Fruit fly (Drosophila melanogaster) whole organism, pupa: Measurements from ENCODE around the gene LKRSDH.

Experiments used
- CG12605 ChIP-seq: fragments of 200-800 bp; sonication (Bioruptor generic); IDR thresholded peaks from 2 replicates; pipeline ENCODE4 v1.3.6; 2022; ENCODE audit warnings: missing biosample characterization, missing genetic modification characterization
- CG13204 ChIP-seq: fragments of 200-800 bp; sonication (Bioruptor generic); optimal IDR thresholded peaks from 2 replicates; lab custom pipeline; 2018; ENCODE audit warnings: missing biosample characterization, mild to moderate bottlenecking, missing genetic modification characterization, moderate library complexity
- CG14655 ChIP-seq: fragments of 200-800 bp; sonication (Bioruptor generic); optimal IDR thresholded peaks from 3 replicates; lab custom pipeline; 2017; ENCODE audit warnings: mild to moderate bottlenecking, missing biosample characterization, missing genetic modification reagents, missing genetic modification characterization
- CG15710 ChIP-seq: fragments of 200-800 bp; sonication (Bioruptor generic); optimal IDR thresholded peaks from 2 replicates; lab custom pipeline; 2018; ENCODE audit warnings: missing biosample characterization, mild to moderate bottlenecking, missing genetic modification characterization, moderate library complexity
- CG17806 ChIP-seq: fragments of 200-800 bp; sonication (Bioruptor generic); optimal IDR thresholded peaks from 2 replicates; lab custom pipeline; 2018; ENCODE audit warnings: missing biosample characterization, mild to moderate bottlenecking, missing genetic modification characterization, moderate library complexity
- CG32121 ChIP-seq: fragments of 200-800 bp; sonication (Bioruptor generic); IDR thresholded peaks from 2 replicates; pipeline ENCODE4 v1.3.6; 2022; ENCODE audit warnings: missing biosample characterization, missing genetic modification characterization
- CG34367 ChIP-seq: fragments of 200-800 bp; sonication (Bioruptor generic); optimal IDR thresholded peaks from 2 replicates; lab custom pipeline; 2018; ENCODE audit warnings: missing biosample characterization, mild to moderate bottlenecking, missing genetic modification characterization
- CG4496 ChIP-seq: fragments of 200-800 bp; sonication (Bioruptor generic); IDR thresholded peaks from 3 replicates; pipeline ENCODE4 v1.3.6; 2022; ENCODE audit warnings: missing biosample characterization, missing genetic modification characterization
- CG8159 ChIP-seq: fragments of 200-800 bp; sonication (Bioruptor generic); optimal IDR thresholded peaks from 3 replicates; lab custom pipeline; 2018; ENCODE audit warnings: missing biosample characterization, mild to moderate bottlenecking, missing genetic modification characterization, moderate library complexity
- CG8301 ChIP-seq: fragments of 200-800 bp; sonication (Bioruptor generic); optimal IDR thresholded peaks from 2 replicates; lab custom pipeline; 2018; ENCODE audit warnings: missing biosample characterization, mild to moderate bottlenecking, missing genetic modification characterization
- CG9948 ChIP-seq: fragments of 200-800 bp; sonication (Bioruptor generic); optimal IDR thresholded peaks from 2 replicates; lab custom pipeline; 2018; ENCODE audit warnings: missing biosample characterization, mild to moderate bottlenecking, missing genetic modification characterization, moderate library complexity
- D1 ChIP-seq: fragments of 200-800 bp; sonication (Bioruptor generic); optimal IDR thresholded peaks from 2 replicates; lab custom pipeline; 2018; ENCODE audit warnings: missing biosample characterization, mild to moderate bottlenecking, missing genetic modification characterization, moderate library complexity
- EcR ChIP-seq: fragments of 200-800 bp; sonication (Bioruptor generic); optimal IDR thresholded peaks from 3 replicates; lab custom pipeline; 2019; ENCODE audit warnings: missing biosample characterization, missing genetic modification characterization, mild to moderate bottlenecking, moderate library complexity, missing genetic modification reagents
- Ets98B ChIP-seq: fragments of 200-800 bp; sonication (Bioruptor generic); IDR thresholded peaks from 2 replicates; pipeline ENCODE4 v1.3.6; 2022; ENCODE audit warnings: missing biosample characterization, missing genetic modification characterization
- Pif1A ChIP-seq: fragments of 200-800 bp; sonication (Bioruptor generic); optimal IDR thresholded peaks from 3 replicates; lab custom pipeline; 2016; ENCODE audit warnings: missing biosample characterization, missing genetic modification characterization
- Pif1B ChIP-seq: fragments of 200-800 bp; sonication (Bioruptor generic); optimal IDR thresholded peaks from 3 replicates; lab custom pipeline; 2016; ENCODE audit warnings: missing biosample characterization, missing genetic modification characterization
- Snoo ChIP-seq: fragments of 200-800 bp; sonication (Bioruptor generic); optimal IDR thresholded peaks from 3 replicates; lab custom pipeline; 2017; ENCODE audit warnings: missing biosample characterization, mild to moderate bottlenecking, missing genetic modification characterization, inconsistent platforms
- fd96Ca ChIP-seq: fragments of 200-800 bp; sonication (Bioruptor generic); IDR thresholded peaks from 3 replicates; pipeline ENCODE4 v1.3.6; 2022; ENCODE audit warnings: missing biosample characterization, missing genetic modification characterization
- gl ChIP-seq: fragments of 200-800 bp; sonication (Bioruptor generic); optimal IDR thresholded peaks from 2 replicates; lab custom pipeline; 2018; ENCODE audit warnings: missing biosample characterization, mild to moderate bottlenecking, missing genetic modification characterization
- rn ChIP-seq: fragments of 200-800 bp; sonication (Bioruptor generic); IDR thresholded peaks from 2 replicates; pipeline ENCODE4 v1.3.6; 2022; ENCODE audit warnings: missing biosample characterization, missing genetic modification characterization

LKRSDH gene

DNA sequence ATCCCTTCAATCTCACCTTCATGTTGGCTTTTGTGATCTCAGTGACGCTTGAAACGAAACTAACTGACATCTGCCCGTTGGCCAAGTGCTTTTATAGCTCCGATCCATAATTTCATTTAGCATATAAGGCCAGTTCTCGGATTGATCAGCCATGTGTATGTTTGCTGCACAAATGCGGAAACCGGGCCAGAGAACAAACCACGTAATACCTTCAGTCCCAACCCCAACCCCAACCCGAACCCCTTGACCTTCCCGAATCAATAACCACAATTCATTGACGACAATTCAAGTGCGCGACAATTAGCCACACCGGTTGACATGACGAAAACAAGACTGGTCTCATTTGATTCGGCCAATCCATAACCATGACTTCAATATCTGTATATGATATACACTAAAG lies 42.7 kb downstream of the LKRSDH start, which contains the start of gene CG7203:
CG7203 (minus strand) TSS at position 101 of the 400 bp plus-strand sequence.
- no peak for TF ChIP-seq CG17806 (tag; lab: Kevin White, UChicago)

DNA sequence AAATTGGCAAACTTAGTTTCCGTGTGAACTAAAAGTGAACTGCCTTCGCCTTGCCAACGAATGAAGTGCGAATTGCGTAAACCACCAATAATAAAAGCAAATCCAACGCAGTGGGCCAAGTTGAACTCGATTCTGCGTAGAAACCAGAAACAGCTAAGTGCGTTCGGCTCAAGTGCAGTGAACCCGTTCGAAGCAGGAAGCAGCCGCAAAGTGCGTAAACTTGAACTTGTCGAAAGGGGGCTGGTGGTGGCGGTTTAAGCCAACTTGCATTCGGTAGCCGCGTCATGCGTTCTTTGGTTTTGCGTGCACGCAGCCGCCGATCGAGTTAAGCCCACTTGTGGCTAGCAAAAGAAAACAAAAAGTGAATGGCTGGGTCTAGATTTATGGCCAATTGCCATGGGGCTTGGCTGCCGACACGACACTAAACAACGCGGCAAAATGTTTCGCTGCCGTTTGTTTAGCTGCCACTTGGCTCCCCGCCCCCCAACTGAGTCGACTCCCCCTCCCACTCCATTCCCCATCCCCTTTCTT lies 45.1 kb downstream of the LKRSDH start:
- TF ChIP-seq CG13204 (GFP tag; lab: Kevin White, UChicago) = peak; percentile 17
- no peak for TF ChIP-seq gl
- 0 out of 3 replicates have a peak, but pooled peaks have one; percentile 20 for TF ChIP-seq fd96Ca (GFP tag; lab: Robert Waterston, UW)
- 0 out of 3 replicates have a peak, but pooled peaks have one; percentile 40 for TF ChIP-seq CG4496 (GFP tag; lab: Robert Waterston, UW)
- TF ChIP-seq EcR (GFP tag; lab: Kevin White, UChicago) = peak; percentile 95

DNA sequence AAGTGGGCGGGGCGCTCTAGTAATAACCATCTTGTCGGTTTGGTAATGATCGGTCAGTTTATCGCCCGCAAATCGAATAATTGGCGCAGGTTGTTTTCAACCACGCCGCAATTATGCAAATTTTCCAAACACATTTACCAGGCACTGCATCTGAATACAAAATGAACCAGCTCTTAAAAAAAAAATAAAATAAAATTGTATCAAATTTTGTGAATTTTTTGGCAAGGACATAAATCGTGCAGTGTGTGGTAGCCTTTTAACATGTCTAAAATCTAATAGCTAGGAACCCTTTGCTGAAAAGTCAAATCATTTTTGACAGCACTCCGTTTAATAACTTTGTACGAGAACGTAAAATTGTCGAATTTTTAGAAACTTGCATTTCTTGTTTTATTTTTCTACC lies 48.8 kb downstream of the LKRSDH start, which contains the start of gene ATPsynGL:
ATPsynGL (plus strand) TSS at position 301 of the 400 bp plus-strand sequence.
- TF ChIP-seq CG34367 (no peak), Snoo (tag; lab: Kevin White, UChicago) (no peak), Ets98B (GFP tag; lab: Robert Waterston, UW) (no peak), CG12605 (no peak), EcR (GFP tag; lab: Kevin White, UChicago) (no peak), CG8159 (tag; lab: Kevin White, UChicago) (no peak), CG8301 (tag; lab: Kevin White, UChicago) (no peak), CG15710 (no peak), Pif1A (GFP tag; lab: Kevin White, UChicago) (no peak), D1 (tag; lab: Kevin White, UChicago) (no peak)
- TF ChIP-seq, all 21 proteins: peak for 0

DNA sequence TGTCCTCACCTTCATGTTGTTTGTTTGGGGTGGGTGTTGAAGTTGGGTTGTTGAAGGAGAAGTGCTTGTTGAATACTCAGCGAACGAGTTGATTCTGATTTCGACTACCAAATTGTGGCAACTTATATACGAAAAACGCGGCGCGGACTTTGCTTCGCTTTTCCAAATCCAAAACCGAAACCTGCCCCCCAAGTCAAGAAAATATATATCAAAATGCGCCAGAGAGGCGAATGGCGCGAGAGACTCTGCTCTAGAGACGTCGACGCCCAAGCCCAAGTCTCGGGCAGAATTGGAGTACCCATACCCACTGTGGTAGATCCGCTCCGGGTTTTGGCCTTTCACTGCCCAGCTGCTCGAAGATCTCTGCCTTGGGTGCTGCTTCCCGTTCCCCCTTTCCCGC lies 51.0 kb downstream of the LKRSDH start, which contains the start of gene CG7214:
CG7214 (minus strand) TSS at position 101 of the 400 bp plus-strand sequence.
- TF ChIP-seq CG32121 (no peak), Ets98B (GFP tag; lab: Robert Waterston, UW) (no peak), CG14655 (GFP tag; lab: Kevin White, UChicago) (no peak), D1 (tag; lab: Kevin White, UChicago) (no peak), CG17806 (tag; lab: Kevin White, UChicago) (no peak), rn (GFP tag; lab: Robert Waterston, UW) (no peak), CG15710 (no peak), CG12605 (no peak), Pif1A (GFP tag; lab: Kevin White, UChicago) (no peak), CG4496 (GFP tag; lab: Robert Waterston, UW) (no peak), CG34367 (no peak), CG9948 (no peak), CG13204 (GFP tag; lab: Kevin White, UChicago) (no peak)
- TF ChIP-seq, all 21 proteins: peak for 0

DNA sequence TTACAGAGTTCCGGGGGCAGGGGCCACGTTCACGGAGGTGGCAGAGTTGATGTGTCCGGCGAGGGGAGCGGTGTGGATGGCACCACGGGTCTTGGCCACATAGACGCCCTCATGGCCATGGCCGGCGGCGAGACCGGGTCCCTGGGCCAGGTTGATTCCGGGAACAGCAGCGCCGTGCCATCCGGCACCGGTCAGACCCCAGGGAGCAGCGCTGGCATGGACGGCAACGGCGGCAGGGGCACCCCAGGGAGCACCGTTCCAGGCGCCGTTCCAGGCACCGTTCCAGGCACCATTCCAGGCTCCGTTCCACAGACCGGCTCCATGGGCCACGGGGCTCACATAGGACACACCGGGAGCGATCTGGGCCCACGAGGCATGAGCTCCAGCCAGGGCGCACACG lies 51.6 kb downstream of the LKRSDH start:
- TF ChIP-seq rn (GFP tag; lab: Robert Waterston, UW) = peak; percentile 26; the same call in 1 of the 2 replicates
- no peak for TF ChIP-seq EcR (GFP tag; lab: Kevin White, UChicago)
- no peak for TF ChIP-seq CG4496 (GFP tag; lab: Robert Waterston, UW)

DNA sequence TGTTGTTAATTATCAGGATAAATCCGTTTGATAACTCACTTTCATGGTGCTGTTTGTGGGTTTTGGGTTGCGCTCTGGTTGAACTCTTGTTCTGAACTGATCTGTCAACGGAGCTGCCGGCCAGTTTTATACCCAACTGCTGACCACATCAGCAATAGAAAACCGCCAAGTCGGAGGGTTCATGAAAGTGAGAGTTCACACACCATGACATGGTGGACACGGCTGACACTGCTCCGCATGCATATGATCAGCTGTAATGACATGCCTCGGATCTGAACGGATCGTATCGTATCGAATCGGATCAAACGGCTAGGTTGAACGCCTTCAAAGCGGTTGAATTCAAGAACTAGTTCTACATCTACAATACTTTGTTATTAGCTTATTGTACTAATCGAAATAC lies 54.3 kb downstream of the LKRSDH start, which contains the start of gene Acp1:
Acp1 (minus strand) TSS at position 101 of the 400 bp plus-strand sequence.
- TF ChIP-seq CG13204 (GFP tag; lab: Kevin White, UChicago) = no peak
- TF ChIP-seq Pif1B = no peak
- TF ChIP-seq CG14655 (GFP tag; lab: Kevin White, UChicago) = no peak
- TF ChIP-seq CG4496 (GFP tag; lab: Robert Waterston, UW) = no peak
- TF ChIP-seq D1 (tag; lab: Kevin White, UChicago) = no peak
- no peak for TF ChIP-seq CG15710
- TF ChIP-seq, all 21 proteins: peak for 0
